Worm (Caenorhabditis elegans) whole organism, late embryonic: ENCODE measurements around the gene pag-3.

Source experiments
- C08G9.2 ChIP-seq: sonication (generic microtip); optimal IDR thresholded peaks from 2 replicates; lab custom pipeline; 2016; ENCODE audit warnings: mild to moderate bottlenecking, missing genetic modification characterization, moderate library complexity, missing compliant biosample characterization
- C38D4.7 ChIP-seq: fragments of 200-800 bp; sonication (Bioruptor generic); optimal IDR thresholded peaks from 2 replicates; lab custom pipeline; 2018; ENCODE audit warnings: mild to moderate bottlenecking, missing genetic modification characterization, moderate library complexity, missing compliant biosample characterization
- K09A11.1 ChIP-seq: sonication (generic microtip); optimal IDR thresholded peaks from 2 replicates; lab custom pipeline; 2017; ENCODE audit warnings: antibody characterized with exemption, mild to moderate bottlenecking, missing genetic modification characterization, missing compliant biosample characterization; ENCODE audit not compliant: insufficient read depth
- ahr-1 ChIP-seq: sonication (generic microtip); optimal IDR thresholded peaks from 2 replicates; lab custom pipeline; 2016; ENCODE audit warnings: missing genetic modification characterization, missing compliant biosample characterization
- ceh-14 ChIP-seq: sonication (generic microtip); optimal IDR thresholded peaks from 2 replicates; lab custom pipeline; 2016; ENCODE audit warnings: missing genotype, missing genetic modification characterization, missing compliant biosample characterization
- ceh-18 ChIP-seq: sonication (generic microtip); optimal IDR thresholded peaks from 2 replicates; lab custom pipeline; 2016; ENCODE audit warnings: missing genetic modification characterization, missing compliant biosample characterization
- ceh-19 ChIP-seq: fragments of 200-800 bp; sonication (Bioruptor generic); optimal IDR thresholded peaks from 2 replicates; lab custom pipeline; 2018; ENCODE audit warnings: mild to moderate bottlenecking, missing genetic modification characterization, missing compliant biosample characterization
- ceh-24 ChIP-seq: sonication (generic microtip); optimal IDR thresholded peaks from 2 replicates; lab custom pipeline; 2016; ENCODE audit warnings: mild to moderate bottlenecking, missing genetic modification characterization, missing compliant biosample characterization
- ceh-34 ChIP-seq: sonication (generic microtip); optimal IDR thresholded peaks from 2 replicates; lab custom pipeline; 2016; ENCODE audit warnings: mild to moderate bottlenecking, missing genetic modification characterization, missing compliant biosample characterization
- che-1 ChIP-seq: sonication (generic microtip); optimal IDR thresholded peaks from 2 replicates; lab custom pipeline; 2016; ENCODE audit warnings: mild to moderate bottlenecking, missing genetic modification characterization, missing compliant biosample characterization
- dmd-4 ChIP-seq: sonication (generic microtip); optimal IDR thresholded peaks from 2 replicates; lab custom pipeline; 2016; ENCODE audit warnings: borderline replicate concordance, missing genetic modification characterization, missing compliant biosample characterization
- dve-1 ChIP-seq: sonication (generic microtip); optimal IDR thresholded peaks from 2 replicates; lab custom pipeline; 2017; ENCODE audit warnings: antibody characterized with exemption, mild to moderate bottlenecking, missing genetic modification characterization, missing compliant biosample characterization
- elt-4 ChIP-seq: sonication (generic microtip); optimal IDR thresholded peaks from 2 replicates; lab custom pipeline; 2016; ENCODE audit warnings: missing genetic modification characterization, missing compliant biosample characterization
- ets-4 ChIP-seq: sonication (generic microtip); optimal IDR thresholded peaks from 2 replicates; lab custom pipeline; 2016; ENCODE audit warnings: missing genetic modification characterization, missing compliant biosample characterization
- eyg-1 ChIP-seq: sonication (generic microtip); optimal IDR thresholded peaks from 2 replicates; lab custom pipeline; 2016; ENCODE audit warnings: missing genotype, missing genetic modification characterization, missing compliant biosample characterization
- hlh-15 ChIP-seq: sonication (generic microtip); optimal IDR thresholded peaks from 2 replicates; lab custom pipeline; 2016; ENCODE audit warnings: missing genetic modification characterization, missing compliant biosample characterization
- hlh-8 ChIP-seq: sonication (generic microtip); optimal IDR thresholded peaks from 2 replicates; lab custom pipeline; 2016; ENCODE audit warnings: missing genotype, missing genetic modification characterization, missing compliant biosample characterization
- mec-3 ChIP-seq: sonication (generic microtip); optimal IDR thresholded peaks from 2 replicates; lab custom pipeline; 2016; ENCODE audit warnings: borderline replicate concordance, missing genetic modification characterization, missing compliant biosample characterization
- nfya-1 ChIP-seq: sonication (generic microtip); optimal IDR thresholded peaks from 2 replicates; lab custom pipeline; 2017; ENCODE audit warnings: missing genetic modification characterization, mild to moderate bottlenecking, missing compliant biosample characterization, antibody characterized with exemption, moderate library complexity
- nhr-11 ChIP-seq: fragments of 150-350 bp; optimal IDR thresholded peaks from 2 replicates; lab custom pipeline; 2014; ENCODE audit warnings: missing biosample characterization, missing genetic modification characterization
- nhr-232 ChIP-seq: sonication (generic microtip); optimal IDR thresholded peaks from 2 replicates; lab custom pipeline; 2016; ENCODE audit warnings: missing genetic modification characterization, missing compliant biosample characterization
- odd-2 ChIP-seq: sonication (generic microtip); optimal IDR thresholded peaks from 2 replicates; lab custom pipeline; 2017; ENCODE audit warnings: antibody characterized with exemption, mild to moderate bottlenecking, missing genetic modification characterization, missing compliant biosample characterization
- pha-2 ChIP-seq: sonication (generic microtip); optimal IDR thresholded peaks from 2 replicates; lab custom pipeline; 2017; ENCODE audit warnings: mild to moderate bottlenecking, missing genetic modification characterization, missing compliant biosample characterization
- pqm-1 ChIP-seq: sonication (generic microtip); optimal IDR thresholded peaks from 2 replicates; lab custom pipeline; 2016; ENCODE audit warnings: missing genetic modification characterization, missing compliant biosample characterization
- pros-1 ChIP-seq: fragments of 150-350 bp; optimal IDR thresholded peaks from 2 replicates; lab custom pipeline; 2014; ENCODE audit warnings: missing biosample characterization, missing genetic modification reagents, missing genetic modification characterization
- rnt-1 ChIP-seq: sonication (generic microtip); optimal IDR thresholded peaks from 2 replicates; lab custom pipeline; 2016; ENCODE audit warnings: missing genetic modification characterization, missing compliant biosample characterization
- sox-4 ChIP-seq: sonication (generic microtip); optimal IDR thresholded peaks from 2 replicates; lab custom pipeline; 2017; ENCODE audit warnings: mild to moderate bottlenecking, missing genetic modification characterization, inconsistent platforms, missing compliant biosample characterization
- syd-9 ChIP-seq: sonication (generic microtip); optimal IDR thresholded peaks from 2 replicates; lab custom pipeline; 2016; ENCODE audit warnings: mild to moderate bottlenecking, missing genetic modification characterization, moderate library complexity, missing compliant biosample characterization
- tbx-2 ChIP-seq: sonication (generic microtip); optimal IDR thresholded peaks from 2 replicates; lab custom pipeline; 2016; ENCODE audit warnings: missing genetic modification characterization, missing compliant biosample characterization
- unc-42 ChIP-seq: sonication (generic microtip); optimal IDR thresholded peaks from 2 replicates; lab custom pipeline; 2016; ENCODE audit warnings: missing genotype, missing genetic modification characterization, missing compliant biosample characterization
- unc-86 ChIP-seq: sonication (generic microtip); optimal IDR thresholded peaks from 2 replicates; lab custom pipeline; 2016; ENCODE audit warnings: missing genetic modification characterization, missing compliant biosample characterization
- zip-5 ChIP-seq: sonication (generic microtip); optimal IDR thresholded peaks from 2 replicates; lab custom pipeline; 2016; ENCODE audit warnings: missing genetic modification characterization, missing compliant biosample characterization

Gene pag-3

ce11 chrX:14964253-14964652, 9.8 kb upstream of the pag-3 start, which contains the start of gene rgs-11:
rgs-11 (plus strand) TSS chrX:14964553.
- TF ChIP-seq syd-9 (tag; lab: Kevin White, UChicago): no peak
- no peak for TF ChIP-seq ceh-19 (GFP tag; lab: Kevin White, UChicago)
- TF ChIP-seq ets-4: no peak
- TF ChIP-seq ceh-18 (tag; lab: Kevin White, UChicago): no peak
- no peak for TF ChIP-seq nfya-1 (tag; lab: Kevin White, UChicago)
- TF ChIP-seq ahr-1 (tag; lab: Kevin White, UChicago): no peak
- no peak for TF ChIP-seq mec-3 (tag; lab: Kevin White, UChicago)
- no peak for TF ChIP-seq pqm-1
- TF ChIP-seq K09A11.1 (tag; lab: Kevin White, UChicago): no peak
- TF ChIP-seq pros-1 (tag; lab: Kevin White, UChicago): no peak
- TF ChIP-seq nhr-11 (tag; lab: Kevin White, UChicago): no peak
- no peak for TF ChIP-seq C38D4.7 (GFP tag; lab: Kevin White, UChicago)
- no peak for TF ChIP-seq eyg-1 (tag; lab: Kevin White, UChicago)
- TF ChIP-seq C08G9.2 (tag; lab: Kevin White, UChicago): no peak
- TF ChIP-seq hlh-15 (tag; lab: Kevin White, UChicago): no peak
- TF ChIP-seq, all 69 proteins: peak for 0

- TF ChIP-seq nhr-232 (tag; lab: Kevin White, UChicago) (no peak), ceh-14 (no peak), ceh-34 (no peak), syd-9 (tag; lab: Kevin White, UChicago) (no peak), sox-4 (no peak)
Observed at ce11 chrX:14962456-14962855, 8.0 kb upstream of the pag-3 start, which contains the start of gene rgs-10. rgs-10 (plus strand) TSS chrX:14962756.

ce11 chrX:14961471-14961870, 7.0 kb upstream of the pag-3 start, which contains the start of gene idpp-3:
idpp-3 (minus strand) TSS chrX:14961571.
- TF ChIP-seq pha-2: no peak
- no peak for TF ChIP-seq rnt-1 (tag; lab: Kevin White, UChicago)
- no peak for TF ChIP-seq tbx-2 (tag; lab: Kevin White, UChicago)
- no peak for TF ChIP-seq zip-5 (tag; lab: Kevin White, UChicago)
- TF ChIP-seq dve-1 (tag; lab: Kevin White, UChicago): no peak
- no peak for TF ChIP-seq elt-4 (tag; lab: Kevin White, UChicago)
- TF ChIP-seq, all 69 proteins: peak for 0

ce11 chrX:14960841-14961240, 6.4 kb upstream of the pag-3 start:
- TF ChIP-seq ceh-24 (tag; lab: Kevin White, UChicago) (no peak), pros-1 (tag; lab: Kevin White, UChicago) (peak; percentile 1)
- TF ChIP-seq, all 69 proteins: peak for 1

ce11 chrX:14959393-14960073, 5.1 kb upstream of the pag-3 start:
- TF ChIP-seq dmd-4 (tag; lab: Kevin White, UChicago): no peak
- TF ChIP-seq unc-42: peak; percentile 76
- TF ChIP-seq, all 69 proteins: peak for 1

- no peak for TF ChIP-seq unc-86 (tag; lab: Kevin White, UChicago)
- no peak for TF ChIP-seq syd-9 (tag; lab: Kevin White, UChicago)
- TF ChIP-seq K09A11.1 (tag; lab: Kevin White, UChicago): no peak
- no peak for TF ChIP-seq odd-2
- TF ChIP-seq che-1 (tag; lab: Kevin White, UChicago): no peak
- TF ChIP-seq hlh-8: no peak
Observed at ce11 chrX:14958401-14958800, 4.0 kb upstream of the pag-3 start.
